Fruit fly (Drosophila melanogaster): ENCODE results near the gene CG32755.
A peak's percentile ranks its signal among the peaks of the same experiment; 100 is the strongest.

CG32755 gene

dm6 chrX:5969860-5970665 is 20.0 kb downstream of the CG32755 start (continued):
- TF ChIP-seq CG15696 (tag; optimal IDR thresholded peaks at IDR 0.05) (peak; percentile 31), Rx (GFP tag; IDR thresholded peaks at IDR 0.05) (peak; percentile 27; the same call in 1 of the 2 replicates), Dp (GFP tag; optimal IDR thresholded peaks at IDR 0.05) (no peak), Ssrp (tag; optimal IDR thresholded peaks at IDR 0.05) (peak; percentile 58), CG7372 (GFP tag; IDR thresholded peaks at IDR 0.05) (peak; percentile 6; the same call in 1 of the 2 replicates), run (tag; optimal IDR thresholded peaks at IDR 0.05) (peak; percentile 15), hkb (optimal IDR thresholded peaks at IDR 0.05) (no peak), hkb (GFP tag; IDR thresholded peaks at IDR 0.05) (no peak; the same call in 1 of the 2 replicates), phol (tag; optimal IDR thresholded peaks at IDR 0.05) (peak; percentile 52), twi (tag; optimal IDR thresholded peaks at IDR 0.05) (peak; percentile 87), slou (GFP tag; optimal IDR thresholded peaks at IDR 0.05) (peak; percentile 7), caup (GFP tag; optimal IDR thresholded peaks at IDR 0.05; ENCODE audit: severe bottlenecking) (peak; percentile 6), CG11560 (tag; IDR thresholded peaks at IDR 0.05) (no peak), PHDP (tag; optimal IDR thresholded peaks at IDR 0.05) (peak; percentile 44), CG15479 (GFP tag; optimal IDR thresholded peaks at IDR 0.05) (no peak), insv (GFP tag; optimal IDR thresholded peaks at IDR 0.05) (no peak), cg (GFP tag; optimal IDR thresholded peaks at IDR 0.05) (peak; percentile 31), CG34422 (GFP tag; IDR thresholded peaks at IDR 0.05) (peak; percentile 38; the same call in 1 of the 3 replicates), fd102C (GFP tag; optimal IDR thresholded peaks at IDR 0.05) (no peak), CG10979 (tag; optimal IDR thresholded peaks at IDR 0.05) (peak; percentile 36), Dip3 (GFP tag; optimal IDR thresholded peaks at IDR 0.05) (no peak), NK7.1 (GFP tag; optimal IDR thresholded peaks at IDR 0.05) (no peak), pb (GFP tag; optimal IDR thresholded peaks at IDR 0.05) (no peak), BtbVII (GFP tag; optimal IDR thresholded peaks at IDR 0.05) (no peak), yki (optimal IDR thresholded peaks at IDR 0.05) (no peak), ttk (GFP tag; IDR thresholded peaks at IDR 0.05) (peak; percentile 26; the same call in 1 of the 2 replicates), CG1529 (GFP tag; optimal IDR thresholded peaks at IDR 0.05) (peak; percentile 13), CG6765 (GFP tag; optimal IDR thresholded peaks at IDR 0.05) (no peak), odd (GFP tag; optimal IDR thresholded peaks at IDR 0.05) (peak; percentile 1), CG12104 (GFP tag; optimal IDR thresholded peaks at IDR 0.05) (peak; percentile 17), nau (GFP tag; optimal IDR thresholded peaks at IDR 0.05) (peak; percentile 21), Mes4 (GFP tag; optimal IDR thresholded peaks at IDR 0.05) (no peak), sim (GFP tag; IDR thresholded peaks at IDR 0.05) (peak; percentile 21; the same call in 1 of the 2 replicates), CG15011 (GFP tag; optimal IDR thresholded peaks at IDR 0.05) (no peak), esg (GFP tag; conservative IDR thresholded peaks at IDR 0.05) (peak; percentile 45), crp (GFP tag; optimal IDR thresholded peaks at IDR 0.05) (no peak), CG3726 (GFP tag; IDR thresholded peaks at IDR 0.05) (0 out of 3 replicates have a peak, but pooled peaks have one; percentile 26), Deaf1 (tag; optimal IDR thresholded peaks at IDR 0.05) (no peak), lov (optimal IDR thresholded peaks at IDR 0.05) (no peak), lov (GFP tag; IDR thresholded peaks at IDR 0.05) (no peak), tin (GFP tag; optimal IDR thresholded peaks at IDR 0.05) (peak; percentile 36), CG1603 (tag; optimal IDR thresholded peaks at IDR 0.05) (peak; percentile 46), fd3F (GFP tag; optimal IDR thresholded peaks at IDR 0.05) (peak; percentile 4), CG4404 (GFP tag; IDR thresholded peaks at IDR 0.05) (peak; percentile 36; the same call in 1 of the 2 replicates), ac (GFP tag; optimal IDR thresholded peaks at IDR 0.05) (no peak), CG17568 (GFP tag; optimal IDR thresholded peaks at IDR 0.05) (no peak), fd96Cb (tag; optimal IDR thresholded peaks at IDR 0.05) (peak; percentile 23), sens-2 (GFP tag; IDR thresholded peaks at IDR 0.05) (0 out of 2 replicates have a peak, but pooled peaks have one; percentile 49), NFAT (GFP tag; IDR thresholded peaks at IDR 0.05) (no peak)

Data from whole organism, embryonic.